Fruit fly (Drosophila melanogaster): ENCODE data around the gene CG5139.

- no peak for TF ChIP-seq CG5204 (GFP tag; optimal IDR thresholded peaks at IDR 0.05)
- TF ChIP-seq CG33017 (tag; optimal IDR thresholded peaks at IDR 0.05), result no peak
- TF ChIP-seq CG11617 (GFP tag; optimal IDR thresholded peaks at IDR 0.05), result no peak
- TF ChIP-seq ovo (GFP tag; optimal IDR thresholded peaks at IDR 0.05), result no peak
- TF ChIP-seq pad (GFP tag; optimal IDR thresholded peaks at IDR 0.05), result no peak
- TF ChIP-seq Hr96 (GFP tag; optimal IDR thresholded peaks at IDR 0.05), result no peak
- no peak for TF ChIP-seq bab1 (GFP tag; optimal IDR thresholded peaks at IDR 0.05)
- TF ChIP-seq CG12768 (GFP tag; optimal IDR thresholded peaks at IDR 0.05), result no peak
Measured at dm6 chr2L:1217033-1217612, 18.1 kb upstream of the CG5139 start.

Measured in whole organism, adult.